Worm (Caenorhabditis elegans): ENCODE results near the gene ggtb-1.

Gene ggtb-1

ce11 chrIII:7185473-7185872 lies 51.9 kb downstream of the ggtb-1 start, which contains the start of gene F37C12.14 (continued):
- TF ChIP-seq pha-4 (GFP tag; IDR thresholded peaks at IDR 0.05) (no peak), pha-4 (tag; optimal IDR thresholded peaks at IDR 0.05) (no peak)

Measured in whole organism, L4 larva.